Worm (Caenorhabditis elegans) whole organism, late embryonic: Measurements from ENCODE around the gene W02D7.8.

Experiments
- F13H6.1 ChIP-seq: sonication (generic microtip); optimal IDR thresholded peaks from 2 replicates; lab custom pipeline; 2016; ENCODE audit warnings: missing genetic modification characterization, missing compliant biosample characterization
- pqm-1 ChIP-seq: sonication (generic microtip); optimal IDR thresholded peaks from 2 replicates; lab custom pipeline; 2016; ENCODE audit warnings: missing genetic modification characterization, missing compliant biosample characterization
- unc-3 ChIP-seq, 2 experiments: fragments of 200-800 bp in 1 of 2; sonication (Bioruptor generic) in 1 of 2; sonication (generic microtip) in 1 of 2; conservative IDR thresholded peaks in 1 of 2; optimal IDR thresholded peaks in 1 of 2; 2 replicates each; pipeline versions ENCODE4 v1.3.6 to Lab custom; 2016 to 2022; ENCODE audit warnings: missing compliant biosample characterization in 2 of 2, missing genetic modification characterization in 2 of 2, missing genetic modification reagents in 1 of 2

The W02D7.8 gene

DNA sequence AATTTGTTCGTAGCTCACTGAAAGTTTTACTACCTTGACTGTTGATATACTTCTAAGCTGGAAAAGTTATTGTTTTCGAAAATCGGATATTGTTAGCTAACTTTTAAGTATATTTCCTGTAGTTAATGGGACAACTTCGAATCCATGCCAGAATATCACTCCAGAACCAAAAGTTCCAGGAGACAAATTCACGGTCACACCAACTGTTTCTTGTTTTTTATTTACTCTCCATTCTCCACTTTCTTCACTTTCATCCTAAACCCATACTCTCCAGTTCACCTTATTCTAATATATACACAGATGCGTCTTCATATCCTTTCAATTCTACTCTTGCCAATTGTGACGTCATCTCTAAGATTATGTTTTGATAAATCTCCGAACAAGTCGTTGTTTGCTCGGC, 47.2 kb downstream of the W02D7.8 start, which contains the start of gene C16D9.1:
Gene C16D9.1, plus strand, starts transcription at position 301 of the 400 bp plus-strand sequence.
- TF ChIP-seq F13H6.1 (tag; lab: Kevin White, UChicago), result no peak
- no peak for TF ChIP-seq unc-3 (GFP tag; conservative IDR thresholded peaks at IDR 0.05; lab: Robert Waterston, UW)
- TF ChIP-seq unc-3 (tag; optimal IDR thresholded peaks at IDR 0.05; lab: Kevin White, UChicago), result no peak
- no peak for TF ChIP-seq pqm-1 (tag; lab: Kevin White, UChicago)
